Fruit fly (Drosophila melanogaster): ENCODE measurements around the gene Sh3beta.

Gene Sh3beta

dm6 chr3L:7370231-7370882 lies 1.3 kb upstream of the Sh3beta start (continued):
- TF ChIP-seq lbe (GFP tag; optimal IDR thresholded peaks at IDR 0.05) (no peak), fd96Cb (tag; optimal IDR thresholded peaks at IDR 0.05) (no peak), ase (GFP tag; IDR thresholded peaks at IDR 0.05) (no peak), Sry-δ (GFP tag; optimal IDR thresholded peaks at IDR 0.05) (no peak), BEAF-32 (GFP tag; optimal IDR thresholded peaks at IDR 0.05) (no peak), C15 (GFP tag; IDR thresholded peaks at IDR 0.05) (no peak), Spps (tag; optimal IDR thresholded peaks at IDR 0.05) (no peak), CG7963 (GFP tag; IDR thresholded peaks at IDR 0.05; ENCODE audit: partially characterized antibody) (no peak), CG14050 (GFP tag; IDR thresholded peaks at IDR 0.05) (no peak), CG7372 (GFP tag; IDR thresholded peaks at IDR 0.05) (no peak), B-H1 (GFP tag; IDR thresholded peaks at IDR 0.05) (no peak), sens-2 (GFP tag; IDR thresholded peaks at IDR 0.05) (no peak), ac (GFP tag; optimal IDR thresholded peaks at IDR 0.05) (peak; percentile 68), CG9437 (GFP tag; optimal IDR thresholded peaks at IDR 0.05) (peak; percentile 93), CG1603 (tag; optimal IDR thresholded peaks at IDR 0.05) (peak; percentile 26), chif (GFP tag; optimal IDR thresholded peaks at IDR 0.05) (no peak), CG10274 (GFP tag; optimal IDR thresholded peaks at IDR 0.05) (no peak), Dbx (GFP tag; IDR thresholded peaks at IDR 0.05) (no peak), CG14965 (GFP tag; optimal IDR thresholded peaks at IDR 0.05; ENCODE audit: borderline replicate concordance) (no peak), CG1233 (GFP tag; optimal IDR thresholded peaks at IDR 0.05) (no peak), CG15269 (tag; optimal IDR thresholded peaks at IDR 0.05) (no peak), ken (GFP tag; IDR thresholded peaks at IDR 0.05) (no peak), CG18599 (GFP tag; optimal IDR thresholded peaks at IDR 0.05) (no peak), da (GFP tag; optimal IDR thresholded peaks at IDR 0.05) (peak; percentile 47), E2f2 (GFP tag; IDR thresholded peaks at IDR 0.05) (no peak), Hr3 (GFP tag; optimal IDR thresholded peaks at IDR 0.05) (no peak), pzg (GFP tag; optimal IDR thresholded peaks at IDR 0.05) (peak; percentile 12), HLHmδ (GFP tag; optimal IDR thresholded peaks at IDR 0.05) (no peak), CG33557 (GFP tag; optimal IDR thresholded peaks at IDR 0.05) (no peak), CG32772 (GFP tag; IDR thresholded peaks at IDR 0.05) (no peak), hth (optimal IDR thresholded peaks at IDR 0.05) (no peak), Ets65A (GFP tag) (no peak), CG2129 (GFP tag; IDR thresholded peaks at IDR 0.05; ENCODE audit: partially characterized antibody) (no peak), Mrtf (GFP tag; IDR thresholded peaks at IDR 0.05) (no peak), gfzf (GFP tag; optimal IDR thresholded peaks at IDR 0.05) (no peak), BtbVII (GFP tag; optimal IDR thresholded peaks at IDR 0.05) (no peak), CG7745 (tag; optimal IDR thresholded peaks at IDR 0.05) (no peak), br (optimal IDR thresholded peaks at IDR 0.05) (no peak), CG10147 (GFP tag; optimal IDR thresholded peaks at IDR 0.05) (no peak), psq (GFP tag; optimal IDR thresholded peaks at IDR 0.05) (peak; percentile 71), CG17829 (tag; optimal IDR thresholded peaks at IDR 0.05) (peak; percentile 19), CG32532 (GFP tag; IDR thresholded peaks at IDR 0.05) (no peak), dmrt11E (tag; optimal IDR thresholded peaks at IDR 0.05) (no peak), Poxn (GFP tag; IDR thresholded peaks at IDR 0.05) (no peak), CG10565 (GFP tag; optimal IDR thresholded peaks at IDR 0.05) (no peak), lab (GFP tag; optimal IDR thresholded peaks at IDR 0.05) (peak; percentile 18), NFAT (GFP tag; IDR thresholded peaks at IDR 0.05) (no peak), ab (GFP tag; optimal IDR thresholded peaks at IDR 0.05) (no peak), zen (tag; optimal IDR thresholded peaks at IDR 0.05) (no peak), cato (GFP tag; optimal IDR thresholded peaks at IDR 0.05; ENCODE audit: borderline replicate concordance) (no peak), CG3163 (GFP tag; optimal IDR thresholded peaks at IDR 0.05) (peak; percentile 20)
